Worm (Caenorhabditis elegans) whole organism, early embryonic: ENCODE measurements around the gene C49F5.3.

Experiments used
- ama-1 ChIP-seq: fragments of 150-350 bp; optimal IDR thresholded peaks from 2 replicates; lab custom pipeline; 2014
- ceh-13 ChIP-seq: fragments of 200-800 bp; sonication (Bioruptor generic); optimal IDR thresholded peaks from 2 replicates; lab custom pipeline; 2018; ENCODE audit warnings: mild to moderate bottlenecking, missing genetic modification characterization, missing compliant biosample characterization
- hnd-1 ChIP-seq: sonication (generic microtip); optimal IDR thresholded peaks from 2 replicates; lab custom pipeline; 2016; ENCODE audit warnings: missing genetic modification characterization, missing compliant biosample characterization
- pes-1 ChIP-seq: fragments of 200-800 bp; sonication (Bioruptor generic); IDR thresholded peaks from 2 replicates; pipeline ENCODE4 v1.3.6; 2022; ENCODE audit warnings: missing genetic modification reagents, missing genetic modification characterization, missing compliant biosample characterization
- sea-1 ChIP-seq: fragments of 200-800 bp; sonication (Bioruptor generic); conservative IDR thresholded peaks from 2 replicates; pipeline ENCODE4 v1.3.6; 2022; ENCODE audit warnings: missing genetic modification characterization, missing compliant biosample characterization

- TF ChIP-seq ama-1 (lab: Kevin White, UChicago) = no peak
- no peak for TF ChIP-seq hnd-1 (tag; lab: Kevin White, UChicago)
- TF ChIP-seq pes-1 (GFP tag; lab: Robert Waterston, UW) = no peak
- TF ChIP-seq ceh-13 = no peak
- no peak for TF ChIP-seq sea-1 (GFP tag; lab: Robert Waterston, UW)
These were observed 31.3 kb downstream of the C49F5.3 start for ce11 chrX:11952129-11952528.
